Worm (Caenorhabditis elegans) whole organism, L4 larva: ENCODE measurements around the gene sre-36.

ENCODE experiments used
- ceh-28 ChIP-seq: fragments of 150-350 bp; optimal IDR thresholded peaks from 2 replicates; lab custom pipeline; 2014; ENCODE audit warnings: missing biosample characterization, missing genetic modification reagents, missing genetic modification characterization
- dmd-9 ChIP-seq: fragments of 200-800 bp; sonication (Bioruptor generic); IDR thresholded peaks from 2 replicates; pipeline ENCODE4 v1.3.6; 2022; ENCODE audit warnings: missing genetic modification reagents, missing genetic modification characterization, missing compliant biosample characterization
- rbr-2 ChIP-seq: sonication (generic microtip); optimal IDR thresholded peaks from 2 replicates; lab custom pipeline; 2016; ENCODE audit warnings: missing genotype, missing genetic modification characterization, missing compliant biosample characterization
- snpc-4 ChIP-seq: fragments of 150-350 bp; optimal IDR thresholded peaks from 2 replicates; lab custom pipeline; 2014; ENCODE audit warnings: missing biosample characterization, missing genetic modification characterization
- ztf-11 ChIP-seq: fragments of 150-350 bp; optimal IDR thresholded peaks from 2 replicates; lab custom pipeline; 2014; ENCODE audit warnings: missing biosample characterization, missing genetic modification characterization

- no peak for TF ChIP-seq rbr-2 (tag; lab: Kevin White, UChicago)
- TF ChIP-seq dmd-9 (GFP tag; lab: Robert Waterston, UW), result no peak
- TF ChIP-seq ztf-11, result no peak
- no peak for TF ChIP-seq snpc-4 (tag; lab: Kevin White, UChicago)
- no peak for TF ChIP-seq ceh-28 (tag; lab: Kevin White, UChicago)
Observed at ce11 chrV:16388268-16388667, 11.2 kb upstream of the sre-36 start, which contains the start of gene sri-65.
